Worm (Caenorhabditis elegans): ENCODE results near the gene F20D6.12.

Gene F20D6.12

DNA sequence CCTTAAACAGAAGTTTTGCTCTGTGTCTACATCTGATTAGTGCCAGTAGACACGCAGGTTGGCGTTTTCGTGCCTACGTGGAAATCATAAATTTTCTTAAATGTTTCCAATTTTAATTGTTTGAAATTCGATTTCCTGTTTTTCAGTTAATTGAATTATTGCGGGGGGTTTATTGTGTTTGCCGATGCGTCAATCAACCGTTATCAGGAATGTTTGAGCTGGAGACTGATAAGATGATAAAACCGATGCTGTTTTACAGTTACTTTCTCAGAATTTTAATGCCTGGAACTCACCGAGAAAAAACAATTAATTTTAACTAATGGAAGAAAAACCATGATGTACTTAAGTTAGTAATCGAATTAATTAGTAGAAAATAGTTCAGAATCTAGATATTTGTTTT, 27.2 kb upstream of the F20D6.12 start:
- TF ChIP-seq bed-3 (GFP tag; optimal IDR thresholded peaks at IDR 0.05) (no peak), zip-8 (tag; optimal IDR thresholded peaks at IDR 0.05) (no peak)

- TF ChIP-seq nhr-2 (tag; optimal IDR thresholded peaks at IDR 0.05) (no peak), sem-2 (GFP tag; optimal IDR thresholded peaks at IDR 0.05) (no peak), unc-39 (tag; optimal IDR thresholded peaks at IDR 0.05) (no peak), flh-1 (GFP tag; optimal IDR thresholded peaks at IDR 0.05) (no peak), lin-13 (tag; optimal IDR thresholded peaks at IDR 0.05) (no peak), tbx-8 (GFP tag; optimal IDR thresholded peaks at IDR 0.05) (no peak), ceh-83 (GFP tag; optimal IDR thresholded peaks at IDR 0.05) (no peak), bed-3 (GFP tag; optimal IDR thresholded peaks at IDR 0.05) (no peak), unc-120 (tag; optimal IDR thresholded peaks at IDR 0.05; ENCODE audit: poor library complexity, severe bottlenecking) (no peak), elt-3 (tag; optimal IDR thresholded peaks at IDR 0.05) (no peak), hlh-1 (tag; optimal IDR thresholded peaks at IDR 0.05) (no peak), ceh-43 (GFP tag; optimal IDR thresholded peaks at IDR 0.05) (no peak), mls-2 (tag; optimal IDR thresholded peaks at IDR 0.05) (no peak)
Observed at ce11 chrV:8215158-8215557, 25.2 kb upstream of the F20D6.12 start.

DNA sequence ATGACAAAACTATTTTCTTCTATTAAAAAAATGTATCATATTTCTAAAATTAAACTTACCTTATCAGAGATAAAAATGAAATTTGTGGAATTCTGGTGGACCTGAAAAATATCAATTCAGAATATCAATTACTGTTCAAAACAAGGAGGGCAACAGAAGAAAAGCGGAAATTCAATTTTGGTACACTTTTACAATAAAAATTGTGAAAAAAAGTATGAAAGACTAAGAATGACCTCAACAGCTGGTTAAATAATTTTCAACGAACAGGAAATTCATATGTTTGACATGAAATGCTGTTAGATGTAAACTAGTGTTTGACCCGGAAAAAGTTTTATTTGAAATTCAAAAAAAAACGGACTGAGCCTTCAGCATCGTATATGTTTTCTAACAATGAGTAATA, 24.0 kb upstream of the F20D6.12 start, which contains the start of gene K07C11.7:
K07C11.7 (minus strand) TSS at position 101 of the 400 bp plus-strand sequence.
- no peak for TF ChIP-seq cnd-1 (tag; optimal IDR thresholded peaks at IDR 0.05)
- TF ChIP-seq unc-120 (tag; optimal IDR thresholded peaks at IDR 0.05; ENCODE audit: poor library complexity, severe bottlenecking) = no peak
- no peak for TF ChIP-seq sptf-1 (tag; optimal IDR thresholded peaks at IDR 0.05)
- no peak for TF ChIP-seq elt-1 (tag; optimal IDR thresholded peaks at IDR 0.05; ENCODE audit: borderline replicate concordance, insufficient read depth)
- no peak for TF ChIP-seq sem-2 (GFP tag; optimal IDR thresholded peaks at IDR 0.05)
- TF ChIP-seq elt-3 (tag; optimal IDR thresholded peaks at IDR 0.05) = no peak
- TF ChIP-seq blmp-1 (tag; optimal IDR thresholded peaks at IDR 0.05) = no peak
- no peak for TF ChIP-seq tbx-8 (GFP tag; optimal IDR thresholded peaks at IDR 0.05)
- TF ChIP-seq M03D4.4 (tag; optimal IDR thresholded peaks at IDR 0.05) = no peak
- no peak for TF ChIP-seq pha-4 (tag; optimal IDR thresholded peaks at IDR 0.05)
- TF ChIP-seq mep-1 (tag; optimal IDR thresholded peaks at IDR 0.05) = no peak
- no peak for TF ChIP-seq ztf-11 (tag; optimal IDR thresholded peaks at IDR 0.05)
- no peak for TF ChIP-seq nhr-28 (tag; optimal IDR thresholded peaks at IDR 0.05)

- no peak for TF ChIP-seq nhr-237 (tag; optimal IDR thresholded peaks at IDR 0.05)
- TF ChIP-seq nhr-12 (tag; optimal IDR thresholded peaks at IDR 0.05) = no peak
- no peak for TF ChIP-seq ceh-83 (GFP tag; optimal IDR thresholded peaks at IDR 0.05)
- no peak for TF ChIP-seq mep-1 (tag; optimal IDR thresholded peaks at IDR 0.05)
- TF ChIP-seq flh-1 (GFP tag; optimal IDR thresholded peaks at IDR 0.05) = no peak
- TF ChIP-seq lin-13 (tag; optimal IDR thresholded peaks at IDR 0.05) = no peak
- TF ChIP-seq tbx-8 (GFP tag; optimal IDR thresholded peaks at IDR 0.05) = no peak
- TF ChIP-seq mab-5 (tag; optimal IDR thresholded peaks at IDR 0.05) = no peak
- no peak for TF ChIP-seq lsy-2 (tag; optimal IDR thresholded peaks at IDR 0.05)
Observed at ce11 chrV:8212816-8213215, 22.9 kb upstream of the F20D6.12 start.

ce11 chrV:8211993-8212392, 22.1 kb upstream of the F20D6.12 start:
- TF ChIP-seq unc-39 (tag; optimal IDR thresholded peaks at IDR 0.05) (no peak), elt-1 (tag; optimal IDR thresholded peaks at IDR 0.05; ENCODE audit: borderline replicate concordance, insufficient read depth) (no peak), nhr-237 (tag; optimal IDR thresholded peaks at IDR 0.05) (no peak), cnd-1 (tag; optimal IDR thresholded peaks at IDR 0.05) (no peak), snpc-4 (tag; optimal IDR thresholded peaks at IDR 0.05) (no peak), drap-1 (GFP tag; optimal IDR thresholded peaks at IDR 0.05) (no peak), flh-1 (GFP tag; optimal IDR thresholded peaks at IDR 0.05) (no peak)

ce11 chrV:8210527-8210926, 20.6 kb upstream of the F20D6.12 start:
- TF ChIP-seq mls-2 (tag; optimal IDR thresholded peaks at IDR 0.05) (no peak), sptf-1 (tag; optimal IDR thresholded peaks at IDR 0.05) (no peak), lsy-2 (tag; optimal IDR thresholded peaks at IDR 0.05) (no peak), snpc-4 (tag; optimal IDR thresholded peaks at IDR 0.05) (no peak), unc-39 (tag; optimal IDR thresholded peaks at IDR 0.05) (no peak), tbx-8 (GFP tag; optimal IDR thresholded peaks at IDR 0.05) (no peak), ces-1 (GFP tag; optimal IDR thresholded peaks at IDR 0.05) (no peak)

Data from whole organism, mixed stage, embryonic.